Worm (Caenorhabditis elegans) whole organism, late embryonic: ENCODE data around the gene T08G5.1.

Source experiments
- F13H6.1 ChIP-seq: sonication (generic microtip); optimal IDR thresholded peaks from 2 replicates; lab custom pipeline; 2016; ENCODE audit warnings: missing genetic modification characterization, missing compliant biosample characterization
- T23F11.4 ChIP-seq: fragments of 200-800 bp; sonication (Bioruptor generic); optimal IDR thresholded peaks from 2 replicates; lab custom pipeline; 2018; ENCODE audit warnings: mild to moderate bottlenecking, missing genetic modification characterization, missing compliant biosample characterization
- Y22D7AL.16 ChIP-seq: sonication (generic microtip); optimal IDR thresholded peaks from 2 replicates; lab custom pipeline; 2016; ENCODE audit warnings: missing genetic modification characterization, missing compliant biosample characterization
- ahr-1 ChIP-seq: sonication (generic microtip); optimal IDR thresholded peaks from 2 replicates; lab custom pipeline; 2016; ENCODE audit warnings: missing genetic modification characterization, missing compliant biosample characterization
- ama-1 ChIP-seq: fragments of 150-350 bp; optimal IDR thresholded peaks from 2 replicates; lab custom pipeline; 2014
- ceh-18 ChIP-seq: sonication (generic microtip); optimal IDR thresholded peaks from 2 replicates; lab custom pipeline; 2016; ENCODE audit warnings: missing genetic modification characterization, missing compliant biosample characterization
- ceh-19 ChIP-seq: fragments of 200-800 bp; sonication (Bioruptor generic); optimal IDR thresholded peaks from 2 replicates; lab custom pipeline; 2018; ENCODE audit warnings: mild to moderate bottlenecking, missing genetic modification characterization, missing compliant biosample characterization
- ceh-2 ChIP-seq: sonication (generic microtip); optimal IDR thresholded peaks from 2 replicates; lab custom pipeline; 2016; ENCODE audit warnings: missing genotype, missing genetic modification characterization, missing compliant biosample characterization
- ceh-22 ChIP-seq: sonication (generic microtip); optimal IDR thresholded peaks from 2 replicates; lab custom pipeline; 2017; ENCODE audit warnings: missing biosample characterization, missing genetic modification characterization
- ceh-24 ChIP-seq: sonication (generic microtip); optimal IDR thresholded peaks from 2 replicates; lab custom pipeline; 2016; ENCODE audit warnings: mild to moderate bottlenecking, missing genetic modification characterization, missing compliant biosample characterization
- ceh-30 ChIP-seq: fragments of 150-350 bp; optimal IDR thresholded peaks from 2 replicates; lab custom pipeline; 2014; ENCODE audit warnings: missing biosample characterization, missing genetic modification characterization
- ceh-31 ChIP-seq: sonication (generic microtip); optimal IDR thresholded peaks from 2 replicates; lab custom pipeline; 2016; ENCODE audit warnings: missing genetic modification characterization, missing compliant biosample characterization
- ceh-45 ChIP-seq: fragments of 200-800 bp; sonication (Bioruptor generic); IDR thresholded peaks from 2 replicates; pipeline ENCODE4 v1.3.6; 2022; ENCODE audit warnings: missing genetic modification reagents, missing genetic modification characterization, missing compliant biosample characterization
- ceh-48 ChIP-seq: sonication (generic microtip); optimal IDR thresholded peaks from 2 replicates; lab custom pipeline; 2016; ENCODE audit warnings: missing genetic modification characterization, inconsistent platforms, missing compliant biosample characterization
- dmd-4 ChIP-seq: sonication (generic microtip); optimal IDR thresholded peaks from 2 replicates; lab custom pipeline; 2016; ENCODE audit warnings: borderline replicate concordance, missing genetic modification characterization, missing compliant biosample characterization
- dve-1 ChIP-seq: sonication (generic microtip); optimal IDR thresholded peaks from 2 replicates; lab custom pipeline; 2017; ENCODE audit warnings: antibody characterized with exemption, mild to moderate bottlenecking, missing genetic modification characterization, missing compliant biosample characterization
- elt-2 ChIP-seq: sonication (generic microtip); optimal IDR thresholded peaks from 2 replicates; lab custom pipeline; 2016; ENCODE audit warnings: missing genetic modification reagents, missing genetic modification characterization, missing compliant biosample characterization
- ets-4 ChIP-seq: sonication (generic microtip); optimal IDR thresholded peaks from 2 replicates; lab custom pipeline; 2016; ENCODE audit warnings: missing genetic modification characterization, missing compliant biosample characterization
- fkh-6 ChIP-seq: sonication (generic microtip); optimal IDR thresholded peaks from 2 replicates; lab custom pipeline; 2016; ENCODE audit warnings: missing genetic modification characterization, missing compliant biosample characterization
- hlh-13 ChIP-seq: fragments of 200-800 bp; sonication (Bioruptor generic); optimal IDR thresholded peaks from 2 replicates; lab custom pipeline; 2018; ENCODE audit warnings: mild to moderate bottlenecking, missing genetic modification characterization, missing compliant biosample characterization
- hlh-15 ChIP-seq: sonication (generic microtip); optimal IDR thresholded peaks from 2 replicates; lab custom pipeline; 2016; ENCODE audit warnings: missing genetic modification characterization, missing compliant biosample characterization
- hlh-30 ChIP-seq: sonication (generic microtip); optimal IDR thresholded peaks from 2 replicates; lab custom pipeline; 2017; ENCODE audit warnings: antibody characterized with exemption, missing genetic modification characterization, missing compliant biosample characterization; ENCODE audit not compliant: insufficient read depth
- hlh-8 ChIP-seq: sonication (generic microtip); optimal IDR thresholded peaks from 2 replicates; lab custom pipeline; 2016; ENCODE audit warnings: missing genotype, missing genetic modification characterization, missing compliant biosample characterization
- lim-6 ChIP-seq: sonication (generic microtip); optimal IDR thresholded peaks from 2 replicates; lab custom pipeline; 2016; ENCODE audit warnings: missing genetic modification characterization, missing compliant biosample characterization
- mec-3 ChIP-seq: sonication (generic microtip); optimal IDR thresholded peaks from 2 replicates; lab custom pipeline; 2016; ENCODE audit warnings: borderline replicate concordance, missing genetic modification characterization, missing compliant biosample characterization
- nhr-11 ChIP-seq: fragments of 150-350 bp; optimal IDR thresholded peaks from 2 replicates; lab custom pipeline; 2014; ENCODE audit warnings: missing biosample characterization, missing genetic modification characterization
- npax-4 ChIP-seq: sonication (generic microtip); optimal IDR thresholded peaks from 2 replicates; lab custom pipeline; 2016; ENCODE audit warnings: missing genetic modification characterization, missing compliant biosample characterization
- pag-3 ChIP-seq: sonication (generic microtip); optimal IDR thresholded peaks from 2 replicates; lab custom pipeline; 2016; ENCODE audit warnings: missing compliant biosample characterization, missing genetic modification characterization, borderline replicate concordance
- pha-2 ChIP-seq: sonication (generic microtip); optimal IDR thresholded peaks from 2 replicates; lab custom pipeline; 2017; ENCODE audit warnings: mild to moderate bottlenecking, missing genetic modification characterization, missing compliant biosample characterization
- pha-4 ChIP-seq: fragments of 150-350 bp; optimal IDR thresholded peaks from 2 replicates; lab custom pipeline; 2018; ENCODE audit warnings: missing biosample characterization, missing genetic modification reagents, missing genetic modification characterization
- sdc-2 ChIP-seq: sonication (generic microtip); optimal IDR thresholded peaks from 2 replicates; lab custom pipeline; 2016; ENCODE audit warnings: missing genotype, missing genetic modification characterization, missing compliant biosample characterization
- tbx-2 ChIP-seq: sonication (generic microtip); optimal IDR thresholded peaks from 2 replicates; lab custom pipeline; 2016; ENCODE audit warnings: missing genetic modification characterization, missing compliant biosample characterization
- ttx-3 ChIP-seq: sonication (generic microtip); optimal IDR thresholded peaks from 2 replicates; lab custom pipeline; 2016; ENCODE audit warnings: missing genetic modification reagents, missing genetic modification characterization, missing compliant biosample characterization
- unc-42 ChIP-seq: sonication (generic microtip); optimal IDR thresholded peaks from 2 replicates; lab custom pipeline; 2016; ENCODE audit warnings: missing genotype, missing genetic modification characterization, missing compliant biosample characterization
- unc-86 ChIP-seq: sonication (generic microtip); optimal IDR thresholded peaks from 2 replicates; lab custom pipeline; 2016; ENCODE audit warnings: missing genetic modification characterization, missing compliant biosample characterization
- zip-5 ChIP-seq: sonication (generic microtip); optimal IDR thresholded peaks from 2 replicates; lab custom pipeline; 2016; ENCODE audit warnings: missing genetic modification characterization, missing compliant biosample characterization

T08G5.1 gene

ce11 chrV:14018640-14019039 lies at the start of gene T08G5.1, which contains the start of gene mtl-2:
T08G5.1 (plus strand) TSS chrV:14018766.
mtl-2 (minus strand) TSS chrV:14018673.
- TF ChIP-seq ama-1 (lab: Kevin White, UChicago) = no peak
- no peak for TF ChIP-seq ceh-24 (tag; lab: Kevin White, UChicago)
- TF ChIP-seq elt-2 (tag; lab: Kevin White, UChicago) = peak; percentile 49

- TF ChIP-seq hlh-8 (no peak), ceh-30 (tag; lab: Kevin White, UChicago) (no peak), ttx-3 (tag; lab: Kevin White, UChicago) (no peak), hlh-13 (no peak), ceh-31 (tag; lab: Kevin White, UChicago) (no peak), nhr-11 (tag; lab: Kevin White, UChicago) (no peak)
These were observed 37.8 kb upstream of the T08G5.1 start, which contains the start of gene eol-1 for ce11 chrV:13980807-13981206. eol-1 (minus strand) TSS chrV:13980907.

- TF ChIP-seq unc-86 (tag; lab: Kevin White, UChicago) (no peak), hlh-30 (tag; lab: Kevin White, UChicago) (no peak), dmd-4 (no peak), ceh-2 (tag; lab: Kevin White, UChicago) (no peak), ama-1 (lab: Kevin White, UChicago) (no peak), pag-3 (tag; lab: Kevin White, UChicago) (no peak), ceh-22 (tag; lab: Kevin White, UChicago) (no peak), nhr-11 (tag; lab: Kevin White, UChicago) (no peak), pha-4 (tag; lab: Kevin White, UChicago) (no peak), dve-1 (tag; lab: Kevin White, UChicago) (no peak), ttx-3 (tag; lab: Kevin White, UChicago) (no peak), fkh-6 (tag; lab: Kevin White, UChicago) (no peak)
These were observed 36.9 kb upstream of the T08G5.1 start for ce11 chrV:13981677-13982076.

ce11 chrV:13984828-13985227 lies 33.7 kb upstream of the T08G5.1 start, which contains the start of gene end-1:
end-1 (plus strand) TSS chrV:13985128.
- TF ChIP-seq F13H6.1 (tag; lab: Kevin White, UChicago) (no peak), ceh-45 (GFP tag; lab: Robert Waterston, UW) (no peak), ceh-19 (GFP tag; lab: Kevin White, UChicago) (no peak), hlh-13 (no peak), hlh-15 (no peak), elt-2 (tag; lab: Kevin White, UChicago) (no peak), ama-1 (lab: Kevin White, UChicago) (no peak), ahr-1 (no peak), npax-4 (tag; lab: Kevin White, UChicago) (no peak), lim-6 (tag; lab: Kevin White, UChicago) (no peak), mec-3 (tag; lab: Kevin White, UChicago) (no peak), zip-5 (tag; lab: Kevin White, UChicago) (no peak), ttx-3 (tag; lab: Kevin White, UChicago) (no peak), T23F11.4 (GFP tag; lab: Kevin White, UChicago) (no peak), pha-4 (tag; lab: Kevin White, UChicago) (no peak)
- TF ChIP-seq, all 69 proteins: peak for 0

ce11 chrV:13986823-13987222 lies 31.7 kb upstream of the T08G5.1 start:
- TF ChIP-seq elt-2 (tag; lab: Kevin White, UChicago) (peak; percentile 89), tbx-2 (tag; lab: Kevin White, UChicago) (no peak), sdc-2 (tag; lab: Kevin White, UChicago) (no peak), ceh-19 (GFP tag; lab: Kevin White, UChicago) (no peak)

ce11 chrV:13992485-13992884 lies 26.1 kb upstream of the T08G5.1 start, which contains the start of gene droe-4:
droe-4 (plus strand) TSS chrV:13992656.
- TF ChIP-seq pag-3 (tag; lab: Kevin White, UChicago) (no peak), ceh-18 (tag; lab: Kevin White, UChicago) (no peak), pha-4 (tag; lab: Kevin White, UChicago) (no peak), ets-4 (tag; lab: Kevin White, UChicago) (no peak), unc-42 (tag; lab: Kevin White, UChicago) (no peak), Y22D7AL.16 (tag; lab: Kevin White, UChicago) (no peak), ceh-19 (GFP tag; lab: Kevin White, UChicago) (no peak), elt-2 (tag; lab: Kevin White, UChicago) (no peak), ceh-48 (tag; lab: Kevin White, UChicago) (no peak), T23F11.4 (GFP tag; lab: Kevin White, UChicago) (no peak), ceh-22 (tag; lab: Kevin White, UChicago) (no peak), pha-2 (tag; lab: Kevin White, UChicago) (no peak), ceh-24 (tag; lab: Kevin White, UChicago) (no peak), mec-3 (tag; lab: Kevin White, UChicago) (no peak), F13H6.1 (tag; lab: Kevin White, UChicago) (no peak)
- TF ChIP-seq, all 69 proteins: peak for 0
